Fruit fly (Drosophila melanogaster): Measurements from ENCODE around the gene mthl7.

Gene mthl7

dm6 chr3L:8186627-8187396 lies 6.5 kb upstream of the mthl7 start, which contains the start of the genes ERR and Atg18a (continued):
- TF ChIP-seq lov (optimal IDR thresholded peaks at IDR 0.05) (no peak), lov (GFP tag; IDR thresholded peaks at IDR 0.05) (no peak), CG2202 (tag; optimal IDR thresholded peaks at IDR 0.05) (peak; percentile 24), HmgD (GFP tag; optimal IDR thresholded peaks at IDR 0.05) (peak; percentile 79), crc (GFP tag; optimal IDR thresholded peaks at IDR 0.05) (peak; percentile 36), dan (GFP tag; IDR thresholded peaks at IDR 0.05) (peak; percentile 78), croc (GFP tag; conservative IDR thresholded peaks at IDR 0.05) (peak; percentile 85), ara (GFP tag; IDR thresholded peaks at IDR 0.05) (peak; percentile 70; the same call in 1 of the 2 replicates), danr (GFP tag; IDR thresholded peaks at IDR 0.05) (peak; percentile 79; the same call in 1 of the 2 replicates), klu (GFP tag; IDR thresholded peaks at IDR 0.05) (peak; percentile 93), twi (tag; optimal IDR thresholded peaks at IDR 0.05) (peak; percentile 78), bsh (GFP tag; optimal IDR thresholded peaks at IDR 0.05) (peak in 1 of 2 experiments; percentile 73), CG9876 (GFP tag; optimal IDR thresholded peaks at IDR 0.05) (peak; percentile 80), CG1647 (GFP tag; optimal IDR thresholded peaks at IDR 0.05) (peak; percentile 61), CG2889 (GFP tag; IDR thresholded peaks at IDR 0.05) (peak; percentile 77), CG3838 (GFP tag; optimal IDR thresholded peaks at IDR 0.05) (peak; percentile 28), Asciz (GFP tag; optimal IDR thresholded peaks at IDR 0.05) (no peak), dimm (GFP tag; IDR thresholded peaks at IDR 0.05) (peak; percentile 54; the same call in 1 of the 2 replicates), gro (GFP tag; optimal IDR thresholded peaks at IDR 0.05) (peak; percentile 66), seq (GFP tag; IDR thresholded peaks at IDR 0.05) (peak; percentile 77), gcm (GFP tag; optimal IDR thresholded peaks at IDR 0.05) (peak; percentile 49), CG13424 (tag; optimal IDR thresholded peaks at IDR 0.05) (peak; percentile 89), H15 (GFP tag; IDR thresholded peaks at IDR 0.05) (peak; percentile 88), CG11398 (GFP tag; optimal IDR thresholded peaks at IDR 0.05) (peak; percentile 8), CG30020 (tag; optimal IDR thresholded peaks at IDR 0.05) (peak; percentile 83), Lim3 (GFP tag; IDR thresholded peaks at IDR 0.05) (peak; percentile 45; the same call in 1 of the 2 replicates), HLH4C (GFP tag; IDR thresholded peaks at IDR 0.05; ENCODE audit: partially characterized antibody) (peak; percentile 45; the same call in 1 of the 3 replicates), CG13287 (GFP tag; IDR thresholded peaks at IDR 0.05; ENCODE audit: partially characterized antibody) (peak; percentile 70), CG3726 (GFP tag; IDR thresholded peaks at IDR 0.05) (peak; percentile 84; the same call in 2 of the 3 replicates), org-1 (GFP tag; optimal IDR thresholded peaks at IDR 0.05) (peak; percentile 30), CG7987 (GFP tag; optimal IDR thresholded peaks at IDR 0.05) (no peak), Ptx1 (GFP tag; IDR thresholded peaks at IDR 0.05) (peak; percentile 92), tna (GFP tag; IDR thresholded peaks at IDR 0.05; ENCODE audit: partially characterized antibody) (no peak), prd (optimal IDR thresholded peaks at IDR 0.05) (no peak), prd (GFP tag; IDR thresholded peaks at IDR 0.05) (peak; percentile 93), nerfin-1 (tag; optimal IDR thresholded peaks at IDR 0.05) (peak; percentile 72), kay (GFP tag; optimal IDR thresholded peaks at IDR 0.05) (peak; percentile 40), fru (optimal IDR thresholded peaks at IDR 0.05) (no peak), lab (GFP tag; optimal IDR thresholded peaks at IDR 0.05) (peak; percentile 83), da (GFP tag; optimal IDR thresholded peaks at IDR 0.05) (peak; percentile 1), Spps (tag; optimal IDR thresholded peaks at IDR 0.05) (peak; percentile 44), CG13775 (GFP tag; optimal IDR thresholded peaks at IDR 0.05) (peak; percentile 90), CG10654 (GFP tag; optimal IDR thresholded peaks at IDR 0.05) (peak; percentile 82), CG10565 (GFP tag; optimal IDR thresholded peaks at IDR 0.05) (no peak), CG4730 (GFP tag; IDR thresholded peaks at IDR 0.05) (peak; percentile 82), CG7839 (tag; optimal IDR thresholded peaks at IDR 0.05) (peak; percentile 86), Sry-β (GFP tag; optimal IDR thresholded peaks at IDR 0.05) (peak; percentile 76), vfl (GFP tag; optimal IDR thresholded peaks at IDR 0.05) (peak; percentile 72), CG1529 (GFP tag; optimal IDR thresholded peaks at IDR 0.05) (peak; percentile 36), wor (GFP tag; IDR thresholded peaks at IDR 0.05) (peak; percentile 83)
